Worm (Caenorhabditis elegans) whole organism, early embryonic: Measurements from ENCODE around the gene C54F6.20.

Experiments
- B0310.2 ChIP-seq: sonication (generic microtip); optimal IDR thresholded peaks from 2 replicates; lab custom pipeline; 2016; ENCODE audit warnings: mild to moderate bottlenecking, missing genetic modification characterization, missing compliant biosample characterization
- F13C5.2 ChIP-seq: sonication (generic microtip); optimal IDR thresholded peaks from 2 replicates; lab custom pipeline; 2017; ENCODE audit warnings: mild to moderate bottlenecking, missing genetic modification characterization, inconsistent platforms, missing compliant biosample characterization
- aly-1 ChIP-seq: sonication (generic microtip); optimal IDR thresholded peaks from 2 replicates; lab custom pipeline; 2016; ENCODE audit warnings: missing genetic modification characterization, missing compliant biosample characterization
- ama-1 ChIP-seq: fragments of 150-350 bp; optimal IDR thresholded peaks from 2 replicates; lab custom pipeline; 2014
- ceh-13 ChIP-seq: fragments of 200-800 bp; sonication (Bioruptor generic); optimal IDR thresholded peaks from 2 replicates; lab custom pipeline; 2018; ENCODE audit warnings: mild to moderate bottlenecking, missing genetic modification characterization, missing compliant biosample characterization
- ceh-36 ChIP-seq: sonication (generic microtip); optimal IDR thresholded peaks from 2 replicates; lab custom pipeline; 2016; ENCODE audit warnings: missing genetic modification characterization, inconsistent platforms, missing compliant biosample characterization
- ets-7 ChIP-seq: sonication (generic microtip); optimal IDR thresholded peaks from 2 replicates; lab custom pipeline; 2016; ENCODE audit warnings: missing genotype, missing genetic modification characterization, missing compliant biosample characterization
- flt-1 ChIP-seq: fragments of 200-800 bp; sonication (Bioruptor generic); IDR thresholded peaks from 2 replicates; pipeline ENCODE4 v1.3.6; 2022; ENCODE audit warnings: missing genetic modification characterization, missing compliant biosample characterization
- hmbx-1 ChIP-seq: sonication (generic microtip); optimal IDR thresholded peaks from 2 replicates; lab custom pipeline; 2016; ENCODE audit warnings: mild to moderate bottlenecking, missing genetic modification characterization, missing compliant biosample characterization
- hmg-4 ChIP-seq: fragments of 200-800 bp; sonication (Bioruptor generic); optimal IDR thresholded peaks from 2 replicates; lab custom pipeline; 2018; ENCODE audit warnings: mild to moderate bottlenecking, missing genetic modification characterization, missing compliant biosample characterization
- hnd-1 ChIP-seq: sonication (generic microtip); optimal IDR thresholded peaks from 2 replicates; lab custom pipeline; 2016; ENCODE audit warnings: missing genetic modification characterization, missing compliant biosample characterization
- pes-1 ChIP-seq: fragments of 200-800 bp; sonication (Bioruptor generic); IDR thresholded peaks from 2 replicates; pipeline ENCODE4 v1.3.6; 2022; ENCODE audit warnings: missing genetic modification reagents, missing genetic modification characterization, missing compliant biosample characterization
- scrt-1 ChIP-seq: fragments of 200-800 bp; sonication (Bioruptor generic); IDR thresholded peaks from 2 replicates; pipeline ENCODE4 v1.3.6; 2022; ENCODE audit warnings: missing genetic modification characterization, missing compliant biosample characterization
- sea-1 ChIP-seq: fragments of 200-800 bp; sonication (Bioruptor generic); conservative IDR thresholded peaks from 2 replicates; pipeline ENCODE4 v1.3.6; 2022; ENCODE audit warnings: missing genetic modification characterization, missing compliant biosample characterization
- tbx-11 ChIP-seq: fragments of 200-800 bp; sonication (Bioruptor generic); IDR thresholded peaks from 2 replicates; pipeline ENCODE4 v1.3.6; 2022; ENCODE audit warnings: missing genetic modification characterization, missing compliant biosample characterization
- tbx-37 ChIP-seq: fragments of 200-800 bp; sonication (Bioruptor generic); conservative IDR thresholded peaks from 2 replicates; pipeline ENCODE4 v1.3.6; 2022; ENCODE audit warnings: missing genetic modification reagents, missing genetic modification characterization, missing compliant biosample characterization
- tra-4 ChIP-seq: sonication (generic microtip); optimal IDR thresholded peaks from 2 replicates; lab custom pipeline; 2017; ENCODE audit warnings: missing genetic modification characterization, missing compliant biosample characterization

Gene C54F6.20

DNA sequence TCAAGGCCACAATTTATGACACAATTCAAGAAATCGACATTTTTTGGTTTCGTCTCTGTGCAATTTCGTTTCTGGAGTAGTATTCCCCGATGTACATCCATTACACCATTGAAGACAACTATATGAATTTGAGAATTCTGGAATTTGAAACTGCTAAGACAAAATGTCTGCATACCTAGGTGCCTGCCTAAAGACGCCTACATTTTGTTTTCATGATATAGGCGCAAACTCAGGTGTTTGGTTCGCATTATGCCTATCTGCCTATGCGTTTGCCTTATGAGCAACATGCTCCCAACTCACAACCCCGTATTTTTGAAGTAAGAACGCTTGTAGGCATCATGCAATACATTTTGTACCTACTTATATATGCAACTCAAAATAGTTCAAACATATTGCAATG lies 46.4 kb downstream of the C54F6.20 start, which contains the start of gene F19F10.14:
Gene F19F10.14, minus strand, starts transcription at position 101 of the 400 bp plus-strand sequence.
- TF ChIP-seq ceh-36 (tag; lab: Kevin White, UChicago) = no peak
- no peak for TF ChIP-seq hmg-4 (GFP tag; lab: Kevin White, UChicago)
- no peak for TF ChIP-seq F13C5.2 (tag; lab: Kevin White, UChicago)
- no peak for TF ChIP-seq aly-1
- TF ChIP-seq ceh-13 (GFP tag; lab: Kevin White, UChicago) = no peak
- no peak for TF ChIP-seq flt-1 (GFP tag; lab: Robert Waterston, UW)
- no peak for TF ChIP-seq sea-1 (GFP tag; lab: Robert Waterston, UW)
- TF ChIP-seq tbx-11 = no peak
- TF ChIP-seq tra-4 (tag; lab: Kevin White, UChicago) = no peak
- TF ChIP-seq hnd-1 (tag; lab: Kevin White, UChicago) = no peak
- TF ChIP-seq B0310.2 (tag; lab: Kevin White, UChicago) = no peak
- no peak for TF ChIP-seq hmbx-1 (tag; lab: Kevin White, UChicago)
- TF ChIP-seq pes-1 (GFP tag; lab: Robert Waterston, UW) = no peak
- no peak for TF ChIP-seq tbx-37 (GFP tag; lab: Robert Waterston, UW)
- no peak for TF ChIP-seq scrt-1 (GFP tag; lab: Robert Waterston, UW)
- TF ChIP-seq ets-7 (tag; lab: Kevin White, UChicago) = no peak
- TF ChIP-seq ama-1 (lab: Kevin White, UChicago) = no peak
